Fruit fly (Drosophila melanogaster) whole organism, embryonic: ENCODE measurements around the gene HemK1.

Experiments
- ATbp ChIP-seq: fragments of 200-800 bp; sonication (Bioruptor generic); optimal IDR thresholded peaks from 2 replicates; lab custom pipeline; 2017; ENCODE audit warnings: missing biosample characterization, mild to moderate bottlenecking, missing genetic modification characterization, missing genetic modification reagents
- Atf-2 ChIP-seq: fragments of 200-800 bp; sonication (Bioruptor generic); optimal IDR thresholded peaks from 2 replicates; lab custom pipeline; 2016; ENCODE audit warnings: missing biosample characterization, missing genetic modification characterization
- Bgb ChIP-seq: fragments of 200-800 bp; sonication (Bioruptor generic); IDR thresholded peaks from 2 replicates; pipeline ENCODE4 v1.3.6; 2022; ENCODE audit warnings: missing biosample characterization, missing genetic modification characterization; ENCODE audit not compliant: partially characterized antibody
- CG10147 ChIP-seq: fragments of 200-800 bp; sonication (Bioruptor generic); optimal IDR thresholded peaks from 2 replicates; lab custom pipeline; 2019; ENCODE audit warnings: missing biosample characterization, mild to moderate bottlenecking, missing genetic modification characterization, moderate library complexity
- CG10267 ChIP-seq: fragments of 200-800 bp; sonication (Bioruptor generic); optimal IDR thresholded peaks from 2 replicates; lab custom pipeline; 2018; ENCODE audit warnings: missing biosample characterization, mild to moderate bottlenecking, missing genetic modification characterization, moderate library complexity
- CG10565 ChIP-seq: fragments of 200-800 bp; sonication (Bioruptor generic); optimal IDR thresholded peaks from 3 replicates; lab custom pipeline; 2016; ENCODE audit warnings: missing biosample characterization, mild to moderate bottlenecking, missing genetic modification characterization
- CG11560 ChIP-seq: fragments of 200-800 bp; sonication (Bioruptor generic); IDR thresholded peaks from 3 replicates; pipeline ENCODE4 v1.3.6; 2022; ENCODE audit warnings: missing biosample characterization, missing genetic modification characterization
- CG14441 ChIP-seq: fragments of 200-800 bp; sonication (Bioruptor generic); IDR thresholded peaks from 2 replicates; pipeline ENCODE4 v1.3.6; 2022; ENCODE audit warnings: missing biosample characterization, missing genetic modification characterization
- CG16779 ChIP-seq: fragments of 200-800 bp; sonication (Bioruptor generic); IDR thresholded peaks from 2 replicates; pipeline ENCODE4 v1.3.6; 2022; ENCODE audit warnings: missing biosample characterization, missing genetic modification characterization
- CG16815 ChIP-seq: fragments of 200-800 bp; sonication (Bioruptor generic); optimal IDR thresholded peaks from 3 replicates; lab custom pipeline; 2017; ENCODE audit warnings: missing biosample characterization, mild to moderate bottlenecking, missing genetic modification characterization
- CG18262 ChIP-seq: fragments of 200-800 bp; optimal IDR thresholded peaks from 3 replicates; lab custom pipeline; 2019; ENCODE audit warnings: missing biosample characterization, mild to moderate bottlenecking, missing genetic modification characterization, moderate library complexity
- CG2199 ChIP-seq: fragments of 200-800 bp; sonication (Bioruptor generic); IDR thresholded peaks from 3 replicates; pipeline ENCODE4 v1.3.6; 2022; ENCODE audit warnings: missing biosample characterization, missing genetic modification characterization
- CG31224 ChIP-seq: fragments of 200-800 bp; sonication (Bioruptor generic); IDR thresholded peaks from 2 replicates; pipeline ENCODE4 v1.3.6; 2022; ENCODE audit warnings: missing biosample characterization, missing genetic modification characterization
- CG3838 ChIP-seq: fragments of 200-800 bp; sonication (Bioruptor generic); optimal IDR thresholded peaks from 3 replicates; lab custom pipeline; 2016; ENCODE audit warnings: missing biosample characterization, missing genetic modification characterization
- CG43689 ChIP-seq: fragments of 200-800 bp; sonication (Bioruptor generic); IDR thresholded peaks from 2 replicates; pipeline ENCODE4 v1.3.6; 2022; ENCODE audit warnings: missing biosample characterization, missing genetic modification characterization
- CG5245 ChIP-seq: fragments of 200-800 bp; sonication (Bioruptor generic); optimal IDR thresholded peaks from 3 replicates; lab custom pipeline; 2016; ENCODE audit warnings: missing biosample characterization, missing genetic modification characterization
- CG5953 ChIP-seq: fragments of 200-800 bp; sonication (Bioruptor generic); IDR thresholded peaks from 2 replicates; pipeline ENCODE4 v1.3.6; 2022; ENCODE audit warnings: missing biosample characterization, missing genetic modification characterization
- CG6272 ChIP-seq: fragments of 200-800 bp; sonication (Bioruptor generic); IDR thresholded peaks from 2 replicates; pipeline ENCODE4 v1.3.6; 2022; ENCODE audit warnings: missing biosample characterization, missing genetic modification characterization
- CG8388 ChIP-seq: fragments of 200-800 bp; sonication (Bioruptor generic); optimal IDR thresholded peaks from 2 replicates; lab custom pipeline; 2019; ENCODE audit warnings: missing biosample characterization, mild to moderate bottlenecking, missing genetic modification characterization, moderate library complexity
- CG8924 ChIP-seq: fragments of 200-800 bp; optimal IDR thresholded peaks from 3 replicates; lab custom pipeline; 2019; ENCODE audit warnings: missing biosample characterization, mild to moderate bottlenecking, missing genetic modification characterization, moderate library complexity
- CHES-1-like ChIP-seq: fragments of 200-800 bp; sonication (Bioruptor generic); optimal IDR thresholded peaks from 2 replicates; lab custom pipeline; 2016; ENCODE audit warnings: missing biosample characterization, missing genetic modification characterization
- E2f2 ChIP-seq: fragments of 200-800 bp; sonication (Bioruptor generic); IDR thresholded peaks from 2 replicates; pipeline ENCODE4 v1.3.6; 2022; ENCODE audit warnings: missing biosample characterization, missing genetic modification characterization
- HHEX ChIP-seq: fragments of 200-800 bp; sonication (Bioruptor generic); optimal IDR thresholded peaks from 3 replicates; lab custom pipeline; 2017; ENCODE audit warnings: missing biosample characterization, mild to moderate bottlenecking, missing genetic modification characterization, missing genetic modification reagents
- Hmr ChIP-seq: fragments of 200-800 bp; sonication (Bioruptor generic); optimal IDR thresholded peaks from 3 replicates; lab custom pipeline; 2017; ENCODE audit warnings: mild to moderate bottlenecking, missing biosample characterization, missing genetic modification reagents, missing genetic modification characterization
- Hr51 ChIP-seq, 2 experiments: fragments of 200-800 bp; sonication (Bioruptor generic); optimal IDR thresholded peaks; 2 replicates in 1 of 2; 3 replicates in 1 of 2; lab custom pipeline; 2016 to 2018; ENCODE audit warnings: missing biosample characterization in 2 of 2, missing genetic modification characterization in 2 of 2, mild to moderate bottlenecking in 1 of 2, moderate library complexity in 1 of 2
- Jarid2 ChIP-seq: fragments of 200-800 bp; sonication (Bioruptor generic); optimal IDR thresholded peaks from 3 replicates; lab custom pipeline; 2017; ENCODE audit warnings: mild to moderate bottlenecking, missing biosample characterization, missing genetic modification reagents, missing genetic modification characterization
- Nf-YC ChIP-seq: fragments of 200-800 bp; optimal IDR thresholded peaks from 3 replicates; lab custom pipeline; 2019; ENCODE audit warnings: missing biosample characterization, mild to moderate bottlenecking, missing genetic modification characterization, moderate library complexity
- Vsx1 ChIP-seq: fragments of 200-800 bp; sonication (Bioruptor generic); optimal IDR thresholded peaks from 2 replicates; lab custom pipeline; 2017; ENCODE audit warnings: missing biosample characterization, mild to moderate bottlenecking, missing genetic modification characterization, missing genetic modification reagents
- Xbp1 ChIP-seq: fragments of 200-800 bp; sonication (Bioruptor generic); optimal IDR thresholded peaks from 3 replicates; lab custom pipeline; 2016; ENCODE audit warnings: missing biosample characterization, mild to moderate bottlenecking, missing genetic modification characterization
- Xrp1 ChIP-seq: fragments of 200-800 bp; sonication (Bioruptor generic); IDR thresholded peaks from 2 replicates; pipeline ENCODE4 v1.3.6; 2022; ENCODE audit warnings: missing biosample characterization, missing genetic modification characterization
- ac ChIP-seq: fragments of 200-800 bp; sonication (Bioruptor generic); optimal IDR thresholded peaks from 3 replicates; lab custom pipeline; 2017; ENCODE audit warnings: missing biosample characterization, mild to moderate bottlenecking, missing genetic modification characterization
- amos ChIP-seq: fragments of 200-800 bp; sonication (Bioruptor generic); IDR thresholded peaks from 2 replicates; pipeline ENCODE4 v1.3.6; 2022; ENCODE audit warnings: missing biosample characterization, missing genetic modification characterization; ENCODE audit not compliant: partially characterized antibody
- ato ChIP-seq: fragments of 200-800 bp; sonication (Bioruptor generic); IDR thresholded peaks from 2 replicates; pipeline ENCODE4 v1.3.6; 2022; ENCODE audit warnings: missing biosample characterization, missing genetic modification characterization; ENCODE audit not compliant: partially characterized antibody
- bigmax ChIP-seq: fragments of 200-800 bp; sonication (Bioruptor generic); optimal IDR thresholded peaks from 2 replicates; lab custom pipeline; 2018; ENCODE audit warnings: missing biosample characterization, mild to moderate bottlenecking, missing genetic modification characterization
- br ChIP-seq: fragments of >200 bp; optimal IDR thresholded peaks from 2 replicates; lab custom pipeline; 2017
- crc ChIP-seq: fragments of 200-800 bp; sonication (Bioruptor generic); optimal IDR thresholded peaks from 2 replicates; lab custom pipeline; 2016; ENCODE audit warnings: missing biosample characterization, missing genetic modification characterization
- gro ChIP-seq: fragments of 200-800 bp; sonication (Bioruptor generic); optimal IDR thresholded peaks from 2 replicates; lab custom pipeline; 2016; ENCODE audit warnings: missing biosample characterization, missing genetic modification characterization
- hbn ChIP-seq: fragments of 200-800 bp; sonication (Bioruptor generic); IDR thresholded peaks from 2 replicates; pipeline ENCODE4 v1.3.6; 2022; ENCODE audit warnings: missing biosample characterization, missing genetic modification characterization; ENCODE audit not compliant: partially characterized antibody
- ind ChIP-seq: fragments of 200-800 bp; sonication (Bioruptor generic); optimal IDR thresholded peaks from 3 replicates; lab custom pipeline; 2016; ENCODE audit warnings: missing biosample characterization, missing genetic modification characterization
- inv ChIP-seq: fragments of 200-800 bp; sonication (Bioruptor generic); IDR thresholded peaks from 2 replicates; pipeline ENCODE4 v1.3.6; 2022; ENCODE audit warnings: missing biosample characterization, missing genetic modification characterization; ENCODE audit not compliant: partially characterized antibody
- ken ChIP-seq: fragments of 200-800 bp; sonication (Bioruptor generic); IDR thresholded peaks from 3 replicates; pipeline ENCODE4 v1.3.6; 2022; ENCODE audit warnings: missing biosample characterization, missing genetic modification characterization
- nau ChIP-seq: fragments of 200-800 bp; sonication (Bioruptor generic); optimal IDR thresholded peaks from 3 replicates; lab custom pipeline; 2017; ENCODE audit warnings: missing biosample characterization, mild to moderate bottlenecking, missing genetic modification characterization, missing genetic modification reagents
- nom ChIP-seq: fragments of 200-800 bp; sonication (Bioruptor generic); optimal IDR thresholded peaks from 2 replicates; lab custom pipeline; 2017; ENCODE audit warnings: missing biosample characterization, missing genetic modification characterization, mild to moderate bottlenecking, moderate library complexity, missing genetic modification reagents
- pb ChIP-seq: fragments of 200-800 bp; sonication (Bioruptor generic); optimal IDR thresholded peaks from 3 replicates; lab custom pipeline; 2016; ENCODE audit warnings: missing biosample characterization, missing genetic modification characterization
- pho ChIP-seq: fragments of 200-800 bp; sonication (Bioruptor generic); optimal IDR thresholded peaks from 2 replicates; lab custom pipeline; 2016; ENCODE audit warnings: missing biosample characterization, missing genetic modification characterization
- pita ChIP-seq: fragments of 200-800 bp; sonication (Bioruptor generic); optimal IDR thresholded peaks from 2 replicates; lab custom pipeline; 2017; ENCODE audit warnings: missing biosample characterization, mild to moderate bottlenecking, missing genetic modification characterization
- pros ChIP-seq: fragments of 200-800 bp; sonication (Bioruptor generic); optimal IDR thresholded peaks from 3 replicates; lab custom pipeline; 2019; ENCODE audit warnings: missing biosample characterization, mild to moderate bottlenecking, missing genetic modification characterization, moderate library complexity
- slbo ChIP-seq: fragments of 200-800 bp; sonication (Bioruptor generic); IDR thresholded peaks from 2 replicates; pipeline ENCODE4 v1.3.6; 2022; ENCODE audit warnings: missing biosample characterization, missing genetic modification characterization
- sug ChIP-seq: fragments of 200-800 bp; optimal IDR thresholded peaks from 2 replicates; lab custom pipeline; 2019; ENCODE audit warnings: missing biosample characterization, mild to moderate bottlenecking, missing genetic modification characterization, moderate library complexity
- tna ChIP-seq: fragments of 200-800 bp; sonication (Bioruptor generic); IDR thresholded peaks from 2 replicates; pipeline ENCODE4 v1.3.6; 2022; ENCODE audit warnings: missing biosample characterization, missing genetic modification characterization; ENCODE audit not compliant: partially characterized antibody

HemK1 gene

dm6 chr2L:6490783-6491249, 23.3 kb upstream of the HemK1 start, which contains the start of the genes Phf5a and CG31638 (continued):
- TF ChIP-seq Nf-YC (peak; percentile 89), crc (GFP tag; lab: Kevin White, UChicago) (peak; percentile 38), nom (GFP tag; lab: Kevin White, UChicago) (peak; percentile 79), ATbp (GFP tag; lab: Kevin White, UChicago) (peak; percentile 92), gro (GFP tag; lab: Kevin White, UChicago) (no peak), Atf-2 (no peak), CHES-1-like (GFP tag; lab: Kevin White, UChicago) (peak; percentile 80), CG31224 (GFP tag; lab: Robert Waterston, UW) (peak; percentile 92), CG5953 (GFP tag; lab: Robert Waterston, UW) (no peak), CG2199 (GFP tag; lab: Robert Waterston, UW) (peak; percentile 96), sug (tag; lab: Kevin White, UChicago) (peak; percentile 66), CG43689 (GFP tag; lab: Robert Waterston, UW) (peak; percentile 92), ind (GFP tag; lab: Kevin White, UChicago) (peak; percentile 98), slbo (GFP tag; lab: Robert Waterston, UW) (peak; percentile 96), CG10565 (no peak), CG18262 (tag; lab: Kevin White, UChicago) (peak; percentile 96), CG16815 (peak; percentile 73), ac (peak; percentile 47), Hmr (GFP tag; lab: Kevin White, UChicago) (peak; percentile 96), br (lab: Kevin White, UChicago) (no peak), HHEX (peak; percentile 93), CG14441 (GFP tag; lab: Robert Waterston, UW) (peak; percentile 98), pros (GFP tag; lab: Kevin White, UChicago) (no peak), CG11560 (tag; lab: Robert Waterston, UW) (no peak), amos (GFP tag; lab: Robert Waterston, UW) (no peak), CG8388 (GFP tag; lab: Kevin White, UChicago) (peak; percentile 96), hbn (peak; percentile 47; the same call in 1 of the 2 replicates), CG5245 (GFP tag; lab: Kevin White, UChicago) (peak; percentile 39), bigmax (GFP tag; lab: Kevin White, UChicago) (peak; percentile 54), ken (GFP tag; lab: Robert Waterston, UW) (peak; percentile 76), Bgb (GFP tag; lab: Robert Waterston, UW) (no peak; the same call in 1 of the 2 replicates), pho (no peak), CG8924 (tag; lab: Kevin White, UChicago) (peak; percentile 92), CG10267 (tag; lab: Kevin White, UChicago) (peak; percentile 93), CG10147 (peak; percentile 52), Xrp1 (peak; percentile 98), tna (GFP tag; lab: Robert Waterston, UW) (no peak), pb (GFP tag; lab: Kevin White, UChicago) (no peak), Vsx1 (peak; percentile 84), CG6272 (peak; percentile 98), Hr51 (GFP tag; optimal IDR thresholded peaks at IDR 0.05; lab: Kevin White, UChicago) (peak; percentile 55 to 76), ato (no peak), Xbp1 (GFP tag; lab: Kevin White, UChicago) (peak; percentile 74), E2f2 (peak; percentile 66; the same call in 1 of the 2 replicates), nau (no peak), CG3838 (GFP tag; lab: Kevin White, UChicago) (no peak), pita (no peak), inv (GFP tag; lab: Robert Waterston, UW) (no peak), CG16779 (GFP tag; lab: Robert Waterston, UW) (peak; percentile 73), Jarid2 (GFP tag; lab: Kevin White, UChicago) (peak; percentile 74)
